Fruit fly (Drosophila melanogaster): ENCODE measurements around the gene CG31676.

DNA sequence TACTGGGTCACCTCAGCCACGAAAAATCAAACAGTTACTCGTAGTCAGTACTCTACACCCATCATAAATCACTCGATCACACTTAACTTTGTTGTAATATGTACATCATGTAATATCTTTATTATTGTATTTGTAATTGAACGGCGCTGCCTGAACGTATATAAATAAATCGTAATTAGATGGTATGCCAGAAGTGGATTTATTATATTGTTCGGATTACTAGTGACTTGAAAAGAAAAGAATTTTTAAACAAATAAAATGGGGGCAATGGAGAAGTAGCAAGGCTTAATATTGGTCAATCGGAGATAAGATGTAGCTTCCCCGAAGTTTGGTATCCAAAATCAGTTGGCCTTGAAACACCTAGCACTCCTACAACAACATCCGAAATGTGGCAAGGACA lies 8.4 kb downstream of the CG31676 start, which contains the start of gene CG14402:
- no peak for TF ChIP-seq CG16779 (GFP tag; IDR thresholded peaks at IDR 0.05)
- TF ChIP-seq Pdp1 (GFP tag; optimal IDR thresholded peaks at IDR 0.05), result no peak

All from whole organism, embryonic.